Fruit fly (Drosophila melanogaster): ENCODE results near the gene vrs.

The vrs gene

DNA sequence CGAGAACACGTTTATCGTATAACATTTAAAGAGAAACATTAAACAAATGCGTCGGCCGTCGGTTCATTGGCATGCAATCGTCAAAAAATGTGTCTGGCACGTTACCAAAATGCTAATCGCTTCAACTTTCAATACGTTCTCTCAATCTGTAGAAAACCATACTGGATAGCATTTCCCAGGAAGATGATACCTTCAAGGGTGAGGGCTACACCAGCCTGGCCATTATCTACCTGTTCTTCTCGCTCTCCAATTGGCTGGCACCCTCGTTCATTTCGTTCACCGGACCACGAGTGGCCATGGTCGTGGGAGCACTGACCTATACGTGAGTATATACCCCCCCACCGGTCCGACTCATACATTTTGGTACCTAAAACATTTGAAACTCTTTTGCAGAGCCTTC lies 7.0 kb downstream of the vrs start:
- TF ChIP-seq CG2199 (GFP tag; IDR thresholded peaks at IDR 0.05) (0 out of 3 replicates have a peak, but pooled peaks have one; percentile 16), CG6254 (GFP tag; optimal IDR thresholded peaks at IDR 0.05) (no peak), CG12391 (tag; optimal IDR thresholded peaks at IDR 0.05) (no peak), Stat92E (GFP tag; optimal IDR thresholded peaks at IDR 0.05) (peak in 1 of 3 experiments; percentile 33), vvl (GFP tag; IDR thresholded peaks at IDR 0.05) (0 out of 2 replicates have a peak, but pooled peaks have one; percentile 19), Hr78 (GFP tag; optimal IDR thresholded peaks at IDR 0.05) (no peak), Nf-YC (tag; optimal IDR thresholded peaks at IDR 0.05) (peak; percentile 7), lbe (GFP tag; optimal IDR thresholded peaks at IDR 0.05) (no peak), kni (GFP tag; optimal IDR thresholded peaks at IDR 0.05) (peak; percentile 90), chinmo (GFP tag; IDR thresholded peaks at IDR 0.05; ENCODE audit: partially characterized antibody) (0 out of 4 replicates have a peak, but pooled peaks have one; percentile 65)

DNA sequence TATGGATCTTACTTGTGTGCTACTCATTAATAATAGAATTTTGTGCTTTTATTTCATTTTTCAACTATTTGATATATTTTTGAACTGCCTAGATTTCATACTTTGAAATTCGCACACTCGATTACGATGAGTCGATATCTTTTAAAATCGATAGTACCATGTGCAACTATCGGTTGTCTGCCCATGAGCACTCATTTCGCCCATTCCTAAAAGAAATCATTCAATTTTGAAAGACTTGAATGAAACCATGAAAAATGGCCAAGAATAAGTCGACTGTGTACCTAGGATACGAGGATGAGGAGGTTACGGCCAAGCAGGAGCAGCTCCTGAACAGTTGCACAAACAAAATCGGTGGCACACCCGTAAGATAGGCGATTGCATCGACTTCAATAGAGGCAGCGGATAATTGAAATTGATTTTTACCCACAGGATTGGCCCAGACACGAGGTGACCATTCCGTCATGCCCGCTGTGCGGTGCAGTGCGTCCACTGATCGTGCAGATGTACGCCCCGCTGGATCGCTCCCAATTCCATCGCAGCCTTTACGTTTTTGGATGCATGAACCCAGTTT lies 9.0 kb downstream of the vrs start, which contains the start of gene trus:
Gene trus (plus strand): TSS at position 204 of the 571 bp plus-strand sequence.
- TF ChIP-seq CG4282 (GFP tag; optimal IDR thresholded peaks at IDR 0.05) (no peak), peb (GFP tag; IDR thresholded peaks at IDR 0.05) (no peak), CG18262 (tag; optimal IDR thresholded peaks at IDR 0.05) (no peak), chinmo (GFP tag; IDR thresholded peaks at IDR 0.05; ENCODE audit: partially characterized antibody) (peak; percentile 87), da (GFP tag; optimal IDR thresholded peaks at IDR 0.05) (no peak), CG18476 (GFP tag; optimal IDR thresholded peaks at IDR 0.05) (no peak), Dfd (GFP tag; optimal IDR thresholded peaks at IDR 0.05) (no peak), CG7271 (tag; optimal IDR thresholded peaks at IDR 0.05) (no peak), nmo (GFP tag; optimal IDR thresholded peaks at IDR 0.05) (no peak), CG7745 (tag; optimal IDR thresholded peaks at IDR 0.05) (no peak), croc (GFP tag; conservative IDR thresholded peaks at IDR 0.05) (no peak), CG8388 (GFP tag; optimal IDR thresholded peaks at IDR 0.05) (no peak), stwl (tag; optimal IDR thresholded peaks at IDR 0.05) (peak; percentile 74), CG2889 (GFP tag; IDR thresholded peaks at IDR 0.05) (no peak), Neu2 (GFP tag; optimal IDR thresholded peaks at IDR 0.05; ENCODE audit: borderline replicate concordance) (no peak), pnt (GFP tag; optimal IDR thresholded peaks at IDR 0.05) (no peak), Sry-δ (GFP tag; optimal IDR thresholded peaks at IDR 0.05) (peak; percentile 89), Awh (GFP tag; IDR thresholded peaks at IDR 0.05) (no peak), C15 (GFP tag; IDR thresholded peaks at IDR 0.05) (no peak), chn (GFP tag; optimal IDR thresholded peaks at IDR 0.05) (no peak), Drgx (GFP tag; IDR thresholded peaks at IDR 0.05) (no peak), ase (GFP tag; IDR thresholded peaks at IDR 0.05) (no peak), CG12071 (GFP tag; optimal IDR thresholded peaks at IDR 0.05) (no peak), so (GFP tag; IDR thresholded peaks at IDR 0.05) (no peak), Bgb (GFP tag; IDR thresholded peaks at IDR 0.05; ENCODE audit: partially characterized antibody) (peak; percentile 89), Atf6 (GFP tag; IDR thresholded peaks at IDR 0.05) (no peak), CG17186 (GFP tag; optimal IDR thresholded peaks at IDR 0.05) (peak; percentile 25), nau (GFP tag; optimal IDR thresholded peaks at IDR 0.05) (no peak), zfh2 (GFP tag; optimal IDR thresholded peaks at IDR 0.05) (no peak), z (GFP tag; IDR thresholded peaks at IDR 0.05) (no peak), yki (optimal IDR thresholded peaks at IDR 0.05) (no peak), zen2 (GFP tag; IDR thresholded peaks at IDR 0.05; ENCODE audit: partially characterized antibody) (peak; percentile 85), lmd (GFP tag; IDR thresholded peaks at IDR 0.05) (no peak), NK7.1 (GFP tag; optimal IDR thresholded peaks at IDR 0.05) (no peak), CG11560 (tag; IDR thresholded peaks at IDR 0.05) (peak; percentile 94), Myb (GFP tag; optimal IDR thresholded peaks at IDR 0.05) (peak; percentile 44), CG7372 (GFP tag; IDR thresholded peaks at IDR 0.05) (no peak), bigmax (GFP tag; optimal IDR thresholded peaks at IDR 0.05) (no peak), Adf1 (GFP tag; IDR thresholded peaks at IDR 0.05) (no peak), D19A (tag; optimal IDR thresholded peaks at IDR 0.05) (peak; percentile 54), seq (GFP tag; IDR thresholded peaks at IDR 0.05) (no peak)
